Fruit fly (Drosophila melanogaster) S2 (cell line): ENCODE results near the gene CG33687.

ENCODE experiments used
- CG8478 ChIP-seq: fragments of >200 bp; optimal IDR thresholded peaks from 2 replicates; lab custom pipeline; 2018
- CTCF ChIP-seq, 2 experiments: fragments of >200 bp; optimal IDR thresholded peaks; 2 replicates each; lab custom pipeline; 2018

DNA sequence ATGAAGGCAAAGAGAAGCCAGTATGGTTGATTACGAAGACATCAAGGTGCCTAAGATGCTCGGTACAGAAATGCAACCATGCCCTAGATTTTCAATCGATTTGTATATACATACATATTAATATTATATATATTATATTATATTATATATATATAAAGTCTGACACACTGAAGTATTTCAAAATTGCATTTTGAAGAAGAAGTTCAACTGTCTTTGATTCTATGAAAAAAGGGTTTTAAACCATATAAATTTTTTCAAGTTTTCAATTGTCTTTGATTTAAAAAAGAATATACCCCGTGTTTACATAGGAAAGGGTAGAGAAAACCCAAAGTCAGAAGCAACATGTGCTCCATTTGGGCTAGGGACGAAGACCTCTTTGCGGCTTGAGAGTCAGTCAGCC lies 22.9 kb upstream of the CG33687 start:
- no peak for TF ChIP-seq CG8478 (lab: Kevin White, UChicago)
- TF ChIP-seq CTCF (optimal IDR thresholded peaks at IDR 0.05; lab: Kevin White, UChicago), result no peak
